Worm (Caenorhabditis elegans): ENCODE data around the gene K02F6.6.

- TF ChIP-seq fkh-4 (tag; optimal IDR thresholded peaks at IDR 0.05; ENCODE audit: borderline replicate concordance) (no peak), aly-2 (tag; optimal IDR thresholded peaks at IDR 0.05) (no peak), nhr-11 (tag; optimal IDR thresholded peaks at IDR 0.05) (no peak), ces-1 (GFP tag; optimal IDR thresholded peaks at IDR 0.05) (no peak), skn-1 (tag; optimal IDR thresholded peaks at IDR 0.05) (no peak), ztf-11 (tag; optimal IDR thresholded peaks at IDR 0.05) (no peak), ama-1 (optimal IDR thresholded peaks at IDR 0.05) (no peak)
These were observed 4.9 kb upstream of the K02F6.6 start for ce11 chrII:2525652-2526051.

All from whole organism, L1 larva.